Worm (Caenorhabditis elegans) whole organism, L4 larva: ENCODE measurements around the gene str-60.

Experiments
- D1046.2 ChIP-seq: fragments of 200-800 bp; sonication (Bioruptor generic); IDR thresholded peaks from 2 replicates; pipeline ENCODE4 v1.3.6; 2022; ENCODE audit warnings: missing genetic modification characterization, missing compliant biosample characterization
- F44E2.7 ChIP-seq: fragments of 200-800 bp; sonication (Bioruptor generic); IDR thresholded peaks from 2 replicates; pipeline ENCODE4 v2.1.2; 2022; ENCODE audit warnings: missing genetic modification characterization, missing compliant biosample characterization
- R02D3.7 ChIP-seq: fragments of 150-350 bp; sonication (generic microtip); optimal IDR thresholded peaks from 3 replicates; lab custom pipeline; 2014; ENCODE audit warnings: missing biosample characterization, missing genetic modification characterization
- T26A8.4 ChIP-seq: fragments of 200-800 bp; sonication (Bioruptor generic); IDR thresholded peaks from 2 replicates; pipeline ENCODE4 v1.3.6; 2022; ENCODE audit warnings: missing genetic modification characterization, missing compliant biosample characterization
- Y105C5A.15 ChIP-seq: fragments of 200-800 bp; sonication (Bioruptor generic); IDR thresholded peaks from 2 replicates; pipeline ENCODE4 v1.3.6; 2022; ENCODE audit warnings: missing genetic modification characterization, missing compliant biosample characterization
- Y75B8A.6 ChIP-seq: fragments of 200-800 bp; sonication (Bioruptor generic); IDR thresholded peaks from 2 replicates; pipeline ENCODE4 v1.3.6; 2022; ENCODE audit warnings: missing genetic modification reagents, missing genetic modification characterization, missing compliant biosample characterization
- aha-1 ChIP-seq: fragments of 150-350 bp; peaks from one replicate; lab custom pipeline; 2014; ENCODE audit warnings: missing biosample characterization, missing genetic modification characterization
- aly-2 ChIP-seq: sonication (generic microtip); optimal IDR thresholded peaks from 2 replicates; lab custom pipeline; 2018; ENCODE audit warnings: missing biosample characterization, missing genetic modification characterization
- arid-1 ChIP-seq: fragments of 200-800 bp; sonication (Bioruptor generic); conservative IDR thresholded peaks from 2 replicates; pipeline ENCODE4 v1.3.6; 2022; ENCODE audit warnings: missing genetic modification reagents, missing genetic modification characterization, missing compliant biosample characterization
- attf-4 ChIP-seq: sonication (generic microtip); optimal IDR thresholded peaks from 3 replicates; lab custom pipeline; 2017; ENCODE audit warnings: missing biosample characterization, missing genetic modification characterization
- ceh-44 ChIP-seq: fragments of 200-800 bp; sonication (Bioruptor generic); IDR thresholded peaks from 2 replicates; pipeline ENCODE4 v1.3.6; 2022; ENCODE audit warnings: missing genetic modification reagents, missing genetic modification characterization, missing compliant biosample characterization
- ces-1 ChIP-seq: fragments of 150-350 bp; sonication (generic microtip); optimal IDR thresholded peaks from 4 replicates; lab custom pipeline; 2014; ENCODE audit warnings: missing biosample characterization, missing genetic modification reagents, missing genetic modification characterization
- cey-2 ChIP-seq: sonication (generic microtip); optimal IDR thresholded peaks from 3 replicates; lab custom pipeline; 2017; ENCODE audit warnings: missing genetic modification characterization, mild to moderate bottlenecking, missing compliant biosample characterization, antibody characterized with exemption, borderline replicate concordance; ENCODE audit not compliant: insufficient read depth
- daf-16 ChIP-seq, 3 experiments: sonication (generic microtip); optimal IDR thresholded peaks; 2 replicates each; lab custom pipeline; 2016 to 2017; ENCODE audit warnings: missing genetic modification characterization in 3 of 3, missing genetic modification reagents in 3 of 3, mild to moderate bottlenecking in 2 of 3, missing compliant biosample characterization in 2 of 3, missing biosample characterization in 1 of 3, moderate library complexity in 1 of 3
- daf-8 ChIP-seq: fragments of 200-800 bp; sonication (Bioruptor generic); IDR thresholded peaks from 2 replicates; pipeline ENCODE4 v1.3.6; 2022; ENCODE audit warnings: missing genetic modification characterization, missing compliant biosample characterization
- dmd-8 ChIP-seq: fragments of 200-800 bp; sonication (Bioruptor generic); IDR thresholded peaks from 2 replicates; pipeline ENCODE4 v1.3.6; 2022; ENCODE audit warnings: missing genetic modification characterization, missing compliant biosample characterization
- duxl-1 ChIP-seq: sonication (generic microtip); optimal IDR thresholded peaks from 2 replicates; lab custom pipeline; 2016; ENCODE audit warnings: mild to moderate bottlenecking, missing genetic modification characterization, moderate library complexity, missing compliant biosample characterization; ENCODE audit not compliant: poor library complexity
- dve-1 ChIP-seq: sonication (generic microtip); optimal IDR thresholded peaks from 2 replicates; lab custom pipeline; 2017; ENCODE audit warnings: antibody characterized with exemption, mild to moderate bottlenecking, missing genetic modification characterization, missing compliant biosample characterization; ENCODE audit not compliant: insufficient read depth
- gei-8 ChIP-seq: fragments of 200-800 bp; sonication (Bioruptor generic); optimal IDR thresholded peaks from 2 replicates; lab custom pipeline; 2018; ENCODE audit warnings: mild to moderate bottlenecking, missing genetic modification characterization, missing compliant biosample characterization
- hif-1 ChIP-seq, 2 experiments: sonication (generic microtip); optimal IDR thresholded peaks; 2 replicates each; lab custom pipeline; 2016 to 2017; ENCODE audit warnings: missing compliant biosample characterization in 2 of 2, missing genetic modification characterization in 2 of 2, missing genetic modification reagents in 2 of 2, missing genotype in 2 of 2, mild to moderate bottlenecking in 1 of 2
- hmg-1.1 ChIP-seq: fragments of 200-800 bp; sonication (Bioruptor generic); IDR thresholded peaks from 2 replicates; pipeline ENCODE4 v1.3.6; 2022; ENCODE audit warnings: missing genetic modification reagents, missing genetic modification characterization, missing compliant biosample characterization
- lin-1 ChIP-seq: fragments of 200-800 bp; sonication (Bioruptor generic); IDR thresholded peaks from 2 replicates; pipeline ENCODE4 v1.3.6; 2022; ENCODE audit warnings: missing genetic modification reagents, missing genetic modification characterization, missing compliant biosample characterization
- lin-13 ChIP-seq: fragments of 150-350 bp; optimal IDR thresholded peaks from 2 replicates; lab custom pipeline; 2014; ENCODE audit warnings: missing biosample characterization, missing genetic modification reagents, missing genetic modification characterization
- lin-29 ChIP-seq: fragments of 200-800 bp; sonication (Bioruptor generic); IDR thresholded peaks from 2 replicates; pipeline ENCODE4 v1.3.6; 2022; ENCODE audit warnings: missing genetic modification reagents, missing genetic modification characterization, missing compliant biosample characterization
- lir-3 ChIP-seq: sonication (generic microtip); optimal IDR thresholded peaks from 2 replicates; lab custom pipeline; 2016; ENCODE audit warnings: mild to moderate bottlenecking, missing genetic modification characterization, missing compliant biosample characterization
- madf-9 ChIP-seq: fragments of 200-800 bp; sonication (Bioruptor generic); conservative IDR thresholded peaks from 2 replicates; pipeline ENCODE4 v1.3.6; 2022; ENCODE audit warnings: missing genetic modification reagents, missing genetic modification characterization, missing compliant biosample characterization
- mep-1 ChIP-seq: fragments of 150-350 bp; sonication (generic microtip); optimal IDR thresholded peaks from 3 replicates; lab custom pipeline; 2014; ENCODE audit warnings: missing biosample characterization, missing genetic modification characterization
- mxl-2 ChIP-seq: fragments of 200-800 bp; sonication (Bioruptor generic); conservative IDR thresholded peaks from 2 replicates; pipeline ENCODE4 v1.3.6; 2022; ENCODE audit warnings: missing genetic modification reagents, missing genetic modification characterization, missing compliant biosample characterization
- mxl-3 ChIP-seq: fragments of 200-800 bp; sonication (Bioruptor generic); optimal IDR thresholded peaks from 2 replicates; lab custom pipeline; 2018; ENCODE audit warnings: mild to moderate bottlenecking, missing genetic modification characterization, missing compliant biosample characterization
- nhr-11 ChIP-seq: fragments of 150-350 bp; optimal IDR thresholded peaks from 2 replicates; lab custom pipeline; 2014; ENCODE audit warnings: missing biosample characterization, missing genetic modification characterization
- nhr-42 ChIP-seq: fragments of 200-800 bp; sonication (Bioruptor generic); IDR thresholded peaks from 2 replicates; pipeline ENCODE4 v1.3.6; 2022; ENCODE audit warnings: missing genetic modification characterization, missing compliant biosample characterization
- nhr-48 ChIP-seq: sonication (generic microtip); optimal IDR thresholded peaks from 2 replicates; lab custom pipeline; 2016; ENCODE audit warnings: mild to moderate bottlenecking, missing genetic modification characterization, missing compliant biosample characterization
- nhr-6 ChIP-seq: fragments of 150-350 bp; optimal IDR thresholded peaks from 2 replicates; lab custom pipeline; 2014; ENCODE audit warnings: missing biosample characterization, missing genetic modification characterization
- nhr-76 ChIP-seq: fragments of 150-350 bp; optimal IDR thresholded peaks from 2 replicates; lab custom pipeline; 2014; ENCODE audit warnings: missing biosample characterization, missing genetic modification characterization
- pha-4 ChIP-seq, 2 experiments: fragments of 150-350 bp in 1 of 2; fragments of 200-800 bp in 1 of 2; sonication (Bioruptor generic) in 1 of 2; IDR thresholded peaks in 1 of 2; optimal IDR thresholded peaks in 1 of 2; 2 replicates each; pipeline versions ENCODE4 v1.3.6 to Lab custom; 2014 to 2022; ENCODE audit warnings: missing genetic modification characterization in 2 of 2, missing genetic modification reagents in 2 of 2, missing biosample characterization in 1 of 2, missing compliant biosample characterization in 1 of 2
- tag-97 ChIP-seq: fragments of 200-800 bp; sonication (Bioruptor generic); IDR thresholded peaks from 2 replicates; pipeline ENCODE4 v1.3.6; 2022; ENCODE audit warnings: missing genetic modification characterization, missing compliant biosample characterization
- unc-39 ChIP-seq: sonication (generic microtip); optimal IDR thresholded peaks from 2 replicates; lab custom pipeline; 2017; ENCODE audit warnings: missing biosample characterization, missing genetic modification characterization
- unc-62 ChIP-seq, 3 experiments: fragments of 150-350 bp in 1 of 3; sonication (generic microtip); optimal IDR thresholded peaks in 2 of 3; peaks in 1 of 3; 1 replicate in 1 of 3; 2 replicates in 2 of 3; lab custom pipeline; 2014 to 2017; ENCODE audit warnings: missing biosample characterization in 3 of 3, missing genetic modification characterization in 3 of 3, missing genetic modification reagents in 3 of 3, missing genotype in 1 of 3
- zfp-2 ChIP-seq: sonication (generic microtip); optimal IDR thresholded peaks from 2 replicates; lab custom pipeline; 2016; ENCODE audit warnings: mild to moderate bottlenecking, missing genetic modification characterization, missing compliant biosample characterization

The str-60 gene

DNA sequence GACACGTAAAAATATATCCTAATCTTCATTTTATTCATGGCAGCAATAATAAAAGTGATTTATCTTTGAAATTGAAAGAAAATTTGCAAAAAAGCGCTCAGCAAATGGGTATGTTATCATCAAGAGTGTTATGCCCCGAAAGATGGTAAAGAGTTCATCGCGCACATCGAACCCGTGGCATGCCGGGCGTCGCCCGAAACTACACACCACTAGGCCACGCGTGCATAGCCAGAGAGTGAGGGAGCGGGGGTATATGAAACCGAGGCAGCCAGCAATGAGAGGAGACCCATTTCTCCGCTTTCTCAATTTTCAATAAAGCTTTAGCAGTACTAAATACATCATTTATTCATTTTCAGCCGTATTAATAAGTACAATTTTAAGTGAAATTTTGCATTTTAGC is 24.0 kb upstream of the str-60 start (continued):
- TF ChIP-seq nhr-48 (peak; percentile 86), tag-97 (0 out of 2 replicates have a peak, but pooled peaks have one; percentile 45), lir-3 (tag; lab: Kevin White, UChicago) (peak; percentile 89), aly-2 (tag; lab: Kevin White, UChicago) (peak; percentile 74), mxl-3 (GFP tag; lab: Kevin White, UChicago) (peak; percentile 89), unc-39 (tag; lab: Kevin White, UChicago) (no peak), dmd-8 (GFP tag; lab: Robert Waterston, UW) (peak; percentile 99), pha-4 (GFP tag; IDR thresholded peaks at IDR 0.05; lab: Robert Waterston, UW) (peak; percentile 97), pha-4 (tag; optimal IDR thresholded peaks at IDR 0.05; lab: Kevin White, UChicago) (no peak), arid-1 (peak; percentile 97), duxl-1 (peak; percentile 90), zfp-2 (peak; percentile 71), aha-1 (tag; lab: Kevin White, UChicago) (peak; percentile 64), madf-9 (peak; percentile 93), dve-1 (tag; lab: Kevin White, UChicago) (no peak), daf-16 (GFP tag; optimal IDR thresholded peaks at IDR 0.05; lab: Kevin White, UChicago) (peak; percentile 75 to 97), daf-16 (tag; optimal IDR thresholded peaks at IDR 0.05; lab: Kevin White, UChicago) (peak; percentile 79), lin-1 (GFP tag; lab: Robert Waterston, UW) (peak; percentile 90), lin-29 (peak; percentile 84), cey-2 (tag; lab: Kevin White, UChicago) (no peak), ces-1 (GFP tag; lab: Kevin White, UChicago) (peak; percentile 26), hif-1 (tag; optimal IDR thresholded peaks at IDR 0.05; lab: Kevin White, UChicago) (peak; percentile 64 to 80), nhr-76 (tag; lab: Kevin White, UChicago) (no peak), attf-4 (tag; lab: Kevin White, UChicago) (no peak), hmg-1.1 (peak; percentile 98)

ce11 chrV:15876308-15876707 is 21.5 kb upstream of the str-60 start, which contains the start of gene nhr-102:
TSS of gene nhr-102 (minus strand) at chrV:15876408.
- TF ChIP-seq gei-8 (GFP tag; lab: Kevin White, UChicago) (no peak), hif-1 (tag; optimal IDR thresholded peaks at IDR 0.05; lab: Kevin White, UChicago) (no peak), D1046.2 (no peak), cey-2 (tag; lab: Kevin White, UChicago) (no peak), dve-1 (tag; lab: Kevin White, UChicago) (peak; percentile 2), T26A8.4 (GFP tag; lab: Robert Waterston, UW) (0 out of 2 replicates have a peak, but pooled peaks have one; percentile 26), nhr-11 (tag; lab: Kevin White, UChicago) (no peak), lir-3 (tag; lab: Kevin White, UChicago) (no peak)

DNA sequence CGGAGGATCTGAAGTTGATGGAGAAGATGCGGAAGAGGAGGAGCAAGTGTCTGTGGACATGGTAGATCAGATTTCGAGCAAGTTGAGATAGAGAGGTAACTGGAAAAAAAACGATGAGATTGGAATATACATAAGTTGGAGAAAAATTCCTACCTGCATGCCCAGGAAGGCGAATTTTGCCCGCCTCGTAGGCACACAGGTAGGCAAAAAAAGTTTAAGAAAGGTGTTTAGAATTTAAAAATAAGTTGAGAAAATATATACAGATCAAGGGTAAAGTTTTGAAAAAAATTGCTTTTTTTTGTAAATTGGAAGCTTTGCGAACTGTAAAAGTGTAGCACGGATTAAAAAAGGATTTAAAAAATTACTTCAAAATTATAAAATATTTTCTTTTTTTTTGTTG is 18.3 kb upstream of the str-60 start, which contains the start of gene nhr-84:
Gene nhr-84, minus strand, starts transcription at position 101 of the 400 bp plus-strand sequence.
- TF ChIP-seq lin-1 (GFP tag; lab: Robert Waterston, UW) (no peak), Y75B8A.6 (no peak), unc-62 (GFP tag; optimal IDR thresholded peaks at IDR 0.05 in 1 of 2; lab: Kevin White, UChicago) (no peak), unc-62 (tag; optimal IDR thresholded peaks at IDR 0.05; lab: Kevin White, UChicago) (no peak), nhr-6 (tag; lab: Kevin White, UChicago) (no peak), nhr-42 (GFP tag; lab: Robert Waterston, UW) (no peak), ceh-44 (no peak), madf-9 (no peak), dmd-8 (GFP tag; lab: Robert Waterston, UW) (no peak), F44E2.7 (GFP tag; lab: Robert Waterston, UW) (no peak), Y105C5A.15 (GFP tag; lab: Robert Waterston, UW) (no peak), lin-13 (no peak), mep-1 (tag; lab: Kevin White, UChicago) (no peak), mxl-2 (GFP tag; lab: Robert Waterston, UW) (no peak), daf-8 (GFP tag; lab: Robert Waterston, UW) (no peak), tag-97 (no peak), R02D3.7 (tag; lab: Kevin White, UChicago) (no peak)
